Worm (Caenorhabditis elegans) whole organism, L1 larva: ENCODE measurements around the gene npax-1.

ENCODE experiments used
- dpl-1 ChIP-seq, 3 experiments: fragments of 150-350 bp in 2 of 3; sonication (generic microtip) in 1 of 3; optimal IDR thresholded peaks; 2 replicates each; lab custom pipeline; 2014 to 2017; ENCODE audit warnings: missing biosample characterization in 3 of 3, missing genetic modification characterization in 3 of 3, missing genetic modification reagents in 3 of 3
- nhr-12 ChIP-seq: sonication (generic microtip); optimal IDR thresholded peaks from 2 replicates; lab custom pipeline; 2017; ENCODE audit warnings: missing biosample characterization, missing genetic modification characterization

ce11 chrII:7279808-7280207, 51.3 kb downstream of the npax-1 start:
- TF ChIP-seq nhr-12 (tag; lab: Kevin White, UChicago): no peak
- TF ChIP-seq dpl-1 (GFP tag; optimal IDR thresholded peaks at IDR 0.05; lab: Kevin White, UChicago): no peak
